Fruit fly (Drosophila melanogaster) whole organism, embryonic: Measurements from ENCODE around the gene Gr98b.

Experiments
- Antp ChIP-seq: fragments of 200-800 bp; sonication (Bioruptor generic); optimal IDR thresholded peaks from 3 replicates; lab custom pipeline; 2016; ENCODE audit warnings: missing biosample characterization, missing genetic modification characterization
- Atf6 ChIP-seq: fragments of 200-800 bp; sonication (Bioruptor generic); IDR thresholded peaks from 2 replicates; pipeline ENCODE4 v1.3.6; 2022; ENCODE audit warnings: missing biosample characterization, missing genetic modification characterization
- Awh ChIP-seq: fragments of 200-800 bp; sonication (Bioruptor generic); IDR thresholded peaks from 2 replicates; pipeline ENCODE4, ENCODE4 v1.3.6; 2022; ENCODE audit warnings: missing biosample characterization, missing genetic modification characterization
- Bdp1 ChIP-seq: fragments of 200-800 bp; sonication (Bioruptor generic); optimal IDR thresholded peaks from 3 replicates; lab custom pipeline; 2016; ENCODE audit warnings: missing biosample characterization, missing genetic modification characterization
- CG11696 ChIP-seq: fragments of 200-800 bp; sonication (Bioruptor generic); IDR thresholded peaks from 2 replicates; pipeline ENCODE4 v1.3.6; 2022; ENCODE audit warnings: missing biosample characterization, missing genetic modification characterization
- CG13775 ChIP-seq: fragments of 200-800 bp; sonication (Bioruptor generic); optimal IDR thresholded peaks from 3 replicates; lab custom pipeline; 2017; ENCODE audit warnings: missing biosample characterization, mild to moderate bottlenecking, missing genetic modification characterization
- CG15696 ChIP-seq: fragments of 200-800 bp; sonication (Bioruptor generic); optimal IDR thresholded peaks from 2 replicates; lab custom pipeline; 2019; ENCODE audit warnings: missing biosample characterization, mild to moderate bottlenecking, missing genetic modification characterization, moderate library complexity
- CG17359 ChIP-seq: fragments of 200-800 bp; sonication (Bioruptor generic); optimal IDR thresholded peaks from 3 replicates; lab custom pipeline; 2018; ENCODE audit warnings: missing biosample characterization, mild to moderate bottlenecking, missing genetic modification characterization, moderate library complexity
- CG17829 ChIP-seq: fragments of 200-800 bp; optimal IDR thresholded peaks from 2 replicates; lab custom pipeline; 2019; ENCODE audit warnings: missing biosample characterization, mild to moderate bottlenecking, missing genetic modification characterization, moderate library complexity
- CG18262 ChIP-seq: fragments of 200-800 bp; optimal IDR thresholded peaks from 3 replicates; lab custom pipeline; 2019; ENCODE audit warnings: missing biosample characterization, mild to moderate bottlenecking, missing genetic modification characterization, moderate library complexity
- CG31388 ChIP-seq: fragments of 200-800 bp; sonication (Bioruptor generic); optimal IDR thresholded peaks from 2 replicates; lab custom pipeline; 2016; ENCODE audit warnings: missing biosample characterization, missing genetic modification characterization
- CG3281 ChIP-seq: fragments of 200-800 bp; sonication (Bioruptor generic); optimal IDR thresholded peaks from 3 replicates; lab custom pipeline; 2017; ENCODE audit warnings: missing biosample characterization, mild to moderate bottlenecking, missing genetic modification characterization
- CG3726 ChIP-seq: fragments of 200-800 bp; sonication (Bioruptor generic); IDR thresholded peaks from 3 replicates; pipeline ENCODE4, ENCODE4 v1.3.6; 2022; ENCODE audit warnings: missing biosample characterization, missing genetic modification characterization
- CG3995 ChIP-seq: fragments of 200-800 bp; sonication (Bioruptor generic); optimal IDR thresholded peaks from 3 replicates; lab custom pipeline; 2016; ENCODE audit warnings: missing biosample characterization, missing genetic modification characterization
- CG5245 ChIP-seq: fragments of 200-800 bp; sonication (Bioruptor generic); optimal IDR thresholded peaks from 3 replicates; lab custom pipeline; 2016; ENCODE audit warnings: missing biosample characterization, missing genetic modification characterization
- CG6813 ChIP-seq: fragments of 200-800 bp; sonication (Bioruptor generic); optimal IDR thresholded peaks from 2 replicates; lab custom pipeline; 2017; ENCODE audit warnings: missing biosample characterization, missing genetic modification characterization, mild to moderate bottlenecking, moderate library complexity, missing genetic modification reagents
- CG6854 ChIP-seq: fragments of 200-800 bp; sonication (Bioruptor generic); optimal IDR thresholded peaks from 3 replicates; lab custom pipeline; 2017; ENCODE audit warnings: missing biosample characterization, mild to moderate bottlenecking, missing genetic modification characterization
- CG8290 ChIP-seq, 3 experiments: fragments of 200-800 bp; sonication (Bioruptor generic); optimal IDR thresholded peaks; 2 replicates each; lab custom pipeline; 2016 to 2019; ENCODE audit warnings: missing biosample characterization in 3 of 3, missing genetic modification characterization in 3 of 3, mild to moderate bottlenecking in 2 of 3, moderate library complexity in 1 of 3
- CG9727 ChIP-seq: fragments of 200-800 bp; sonication (Bioruptor generic); optimal IDR thresholded peaks from 3 replicates; lab custom pipeline; 2017; ENCODE audit warnings: missing biosample characterization, mild to moderate bottlenecking, missing genetic modification characterization
- CTCF ChIP-seq: fragments of 200-800 bp; sonication (Bioruptor generic); optimal IDR thresholded peaks from 2 replicates; lab custom pipeline; 2017; ENCODE audit warnings: missing biosample characterization, mild to moderate bottlenecking, missing genetic modification characterization, moderate library complexity
- Dref ChIP-seq: fragments of 200-800 bp; sonication (Bioruptor generic); IDR thresholded peaks from 2 replicates; pipeline ENCODE4 v1.3.6; 2022; ENCODE audit warnings: missing biosample characterization, missing genetic modification characterization
- Ets97D ChIP-seq: fragments of 200-800 bp; sonication (Bioruptor generic); optimal IDR thresholded peaks from 3 replicates; lab custom pipeline; 2016; ENCODE audit warnings: missing biosample characterization, missing genetic modification characterization
- Fer3 ChIP-seq: fragments of 200-800 bp; sonication (Bioruptor generic); optimal IDR thresholded peaks from 2 replicates; lab custom pipeline; 2018; ENCODE audit warnings: missing biosample characterization, mild to moderate bottlenecking, missing genetic modification characterization, moderate library complexity
- HLH3B ChIP-seq: fragments of 200-800 bp; sonication (Bioruptor generic); IDR thresholded peaks from 2 replicates; pipeline ENCODE4 v1.3.6; 2022; ENCODE audit warnings: missing biosample characterization, missing genetic modification characterization
- Kr ChIP-seq: fragments of 200-800 bp; sonication (Bioruptor generic); optimal IDR thresholded peaks from 2 replicates; lab custom pipeline; 2017; ENCODE audit warnings: missing biosample characterization, mild to moderate bottlenecking, missing genetic modification characterization
- Max ChIP-seq: fragments of 200-800 bp; sonication (Bioruptor generic); optimal IDR thresholded peaks from 2 replicates; lab custom pipeline; 2016; ENCODE audit warnings: missing biosample characterization, mild to moderate bottlenecking, missing genetic modification characterization
- Med ChIP-seq: fragments of 200-800 bp; sonication (Bioruptor generic); peaks from one replicate; lab custom pipeline; 2016; ENCODE audit warnings: missing biosample characterization, missing genetic modification characterization, mild to moderate bottlenecking, inconsistent platforms, moderate library complexity
- Optix ChIP-seq: fragments of 200-800 bp; sonication (Bioruptor generic); IDR thresholded peaks from 3 replicates; pipeline ENCODE4 v1.3.6; 2022; ENCODE audit warnings: missing biosample characterization, missing genetic modification characterization
- Ptx1 ChIP-seq: fragments of 200-800 bp; sonication (Bioruptor generic); IDR thresholded peaks from 2 replicates; pipeline ENCODE4 v1.3.6; 2022; ENCODE audit warnings: missing biosample characterization, missing genetic modification characterization
- Spps ChIP-seq: fragments of 200-800 bp; sonication (Bioruptor generic); optimal IDR thresholded peaks from 2 replicates; lab custom pipeline; 2018; ENCODE audit warnings: missing biosample characterization, mild to moderate bottlenecking, missing genetic modification characterization
- TFAM ChIP-seq: fragments of 200-800 bp; sonication (Bioruptor generic); optimal IDR thresholded peaks from 2 replicates; lab custom pipeline; 2017; ENCODE audit warnings: missing biosample characterization, missing genetic modification characterization, inconsistent platforms
- YL-1 ChIP-seq: fragments of 200-800 bp; sonication (Bioruptor generic); optimal IDR thresholded peaks from 3 replicates; lab custom pipeline; 2017; ENCODE audit warnings: missing biosample characterization, mild to moderate bottlenecking, missing genetic modification characterization
- aop ChIP-seq: fragments of 200-800 bp; sonication (Bioruptor generic); IDR thresholded peaks from 2 replicates; pipeline ENCODE4 v1.3.6; 2022; ENCODE audit warnings: missing biosample characterization, missing genetic modification characterization
- ash1 ChIP-seq: fragments of 200-800 bp; sonication (Bioruptor generic); optimal IDR thresholded peaks from 2 replicates; lab custom pipeline; 2018; ENCODE audit warnings: missing biosample characterization, mild to moderate bottlenecking, missing genetic modification characterization
- bcd ChIP-seq: fragments of 200-800 bp; sonication (Bioruptor generic); optimal IDR thresholded peaks from 2 replicates; lab custom pipeline; 2017; ENCODE audit warnings: missing biosample characterization, mild to moderate bottlenecking, missing genetic modification characterization
- croc ChIP-seq: fragments of 200-800 bp; sonication (Bioruptor generic); conservative IDR thresholded peaks from 3 replicates; pipeline ENCODE4 v1.3.6; 2022; ENCODE audit warnings: missing biosample characterization, missing genetic modification characterization
- dmrt11E ChIP-seq: fragments of 200-800 bp; sonication (Bioruptor generic); optimal IDR thresholded peaks from 3 replicates; lab custom pipeline; 2018; ENCODE audit warnings: missing biosample characterization, mild to moderate bottlenecking, missing genetic modification characterization, moderate library complexity
- gcm2 ChIP-seq: fragments of 200-800 bp; sonication (Bioruptor generic); optimal IDR thresholded peaks from 2 replicates; lab custom pipeline; 2016; ENCODE audit warnings: missing biosample characterization, missing genetic modification characterization
- her ChIP-seq: fragments of 200-800 bp; sonication (Bioruptor generic); optimal IDR thresholded peaks from 2 replicates; lab custom pipeline; 2016; ENCODE audit warnings: missing biosample characterization, missing genetic modification characterization
- ken ChIP-seq: fragments of 200-800 bp; sonication (Bioruptor generic); IDR thresholded peaks from 3 replicates; pipeline ENCODE4 v1.3.6; 2022; ENCODE audit warnings: missing biosample characterization, missing genetic modification characterization
- lab ChIP-seq: fragments of 200-800 bp; sonication (Bioruptor generic); optimal IDR thresholded peaks from 3 replicates; lab custom pipeline; 2017; ENCODE audit warnings: missing biosample characterization, missing genetic modification characterization, mild to moderate bottlenecking, moderate library complexity, missing genetic modification reagents
- mirr ChIP-seq: fragments of 200-800 bp; sonication (Bioruptor generic); optimal IDR thresholded peaks from 3 replicates; lab custom pipeline; 2018; ENCODE audit warnings: missing biosample characterization, mild to moderate bottlenecking, missing genetic modification characterization
- pan ChIP-seq, 4 experiments: fragments of >200 bp in 3 of 4; fragments of 200-800 bp in 1 of 4; sonication (Bioruptor generic) in 1 of 4; optimal IDR thresholded peaks in 3 of 4; IDR thresholded peaks in 1 of 4; 2 replicates each; pipeline versions ENCODE4 v1.3.6 to Lab custom; 2017 to 2022; ENCODE audit warnings: missing biosample characterization in 2 of 4, missing genetic modification characterization in 2 of 4, mixed read lengths in 1 of 4
- scrt ChIP-seq: fragments of 200-800 bp; sonication (Bioruptor generic); optimal IDR thresholded peaks from 2 replicates; lab custom pipeline; 2018; ENCODE audit warnings: missing biosample characterization, mild to moderate bottlenecking, missing genetic modification characterization, moderate library complexity
- sim ChIP-seq: fragments of 200-800 bp; sonication (Bioruptor generic); IDR thresholded peaks from 2 replicates; pipeline ENCODE4 v1.3.6; 2022; ENCODE audit warnings: missing biosample characterization, missing genetic modification characterization
- so ChIP-seq: fragments of 200-800 bp; sonication (Bioruptor generic); IDR thresholded peaks from 3 replicates; pipeline ENCODE4 v1.3.6; 2022; ENCODE audit warnings: missing biosample characterization, missing genetic modification characterization
- tgo ChIP-seq: fragments of 200-800 bp; sonication (Bioruptor generic); IDR thresholded peaks from 3 replicates; pipeline ENCODE4 v1.3.6; 2022; ENCODE audit warnings: missing biosample characterization, missing genetic modification characterization
- tin ChIP-seq: fragments of 200-800 bp; sonication (Bioruptor generic); optimal IDR thresholded peaks from 3 replicates; lab custom pipeline; 2016; ENCODE audit warnings: missing biosample characterization, missing genetic modification characterization
- tll ChIP-seq, 2 experiments: fragments of 200-800 bp in 1 of 2; fragments of >200 bp in 1 of 2; sonication (Bioruptor generic) in 1 of 2; optimal IDR thresholded peaks; 2 replicates each; lab custom pipeline; 2017 to 2019; ENCODE audit warnings: missing biosample characterization in 2 of 2, missing genetic modification characterization in 2 of 2, mild to moderate bottlenecking in 1 of 2, moderate library complexity in 1 of 2
- toy ChIP-seq: fragments of 200-800 bp; sonication (Bioruptor generic); IDR thresholded peaks from 2 replicates; pipeline ENCODE4 v1.3.6; 2022; ENCODE audit warnings: missing biosample characterization, missing genetic modification characterization
- wor ChIP-seq: fragments of 200-800 bp; sonication (Bioruptor generic); IDR thresholded peaks from 2 replicates; pipeline ENCODE4 v1.3.6; 2022; ENCODE audit warnings: missing biosample characterization, missing genetic modification characterization

Gene Gr98b

dm6 chr3R:27569706-27570105 is 27.4 kb downstream of the Gr98b start (continued):
- peak; percentile 63 for TF ChIP-seq CG31388 (GFP tag; lab: Kevin White, UChicago)
- TF ChIP-seq gcm2 (GFP tag; lab: Kevin White, UChicago) = no peak
- TF ChIP-seq ash1 = peak; percentile 65
- peak; percentile 95 for TF ChIP-seq lab
- peak; percentile 88 for TF ChIP-seq CG6813 (GFP tag; lab: Kevin White, UChicago)
- TF ChIP-seq CG13775 (GFP tag; lab: Kevin White, UChicago) = peak; percentile 58
- peak; percentile 67 for TF ChIP-seq Ets97D (GFP tag; lab: Kevin White, UChicago)
- peak; percentile 94 for TF ChIP-seq Atf6 (GFP tag; lab: Robert Waterston, UW)
- TF ChIP-seq CG6854 = peak; percentile 86
- TF ChIP-seq so (GFP tag; lab: Robert Waterston, UW) = peak; percentile 93
- peak; percentile 87 for TF ChIP-seq Antp (GFP tag; lab: Kevin White, UChicago)
- TF ChIP-seq CG9727 (GFP tag; lab: Kevin White, UChicago) = peak; percentile 87
- TF ChIP-seq sim (GFP tag; lab: Robert Waterston, UW) = peak; percentile 57; the same call in 1 of the 2 replicates
- TF ChIP-seq CG8290 (GFP tag; optimal IDR thresholded peaks at IDR 0.05; lab: Kevin White, UChicago) = peak; percentile 59
- TF ChIP-seq CG8290 (tag; optimal IDR thresholded peaks at IDR 0.05; lab: Kevin White, UChicago) = peak in 1 of 2 experiments; percentile 72
- TF ChIP-seq Kr (GFP tag; lab: Kevin White, UChicago) = no peak
- TF ChIP-seq CG11696 (GFP tag; lab: Robert Waterston, UW) = peak; percentile 73
- TF ChIP-seq tgo = peak; percentile 90
- peak; percentile 95 for TF ChIP-seq Ptx1 (GFP tag; lab: Robert Waterston, UW)
- TF ChIP-seq tll (GFP tag; optimal IDR thresholded peaks at IDR 0.05; lab: Kevin White, UChicago) = no peak
- TF ChIP-seq dmrt11E = no peak
- peak; percentile 94 for TF ChIP-seq CG17359 (tag; lab: Kevin White, UChicago)
- no peak for TF ChIP-seq YL-1 (GFP tag; lab: Kevin White, UChicago)
- peak; percentile 81 for TF ChIP-seq CG17829 (tag; lab: Kevin White, UChicago)
- TF ChIP-seq Max (GFP tag; lab: Kevin White, UChicago) = peak; percentile 77
- peak; percentile 85 for TF ChIP-seq scrt (GFP tag; lab: Kevin White, UChicago)
- peak; percentile 91 for TF ChIP-seq CG3281 (GFP tag; lab: Kevin White, UChicago)
- TF ChIP-seq bcd (GFP tag; lab: Kevin White, UChicago) = peak; percentile 90
- TF ChIP-seq CG3995 = peak; percentile 71
- peak; percentile 67 for TF ChIP-seq croc (GFP tag; lab: Robert Waterston, UW)
- peak; percentile 51 for TF ChIP-seq CTCF (GFP tag; lab: Kevin White, UChicago)
- peak; percentile 60 for TF ChIP-seq CG15696
- peak; percentile 75 for TF ChIP-seq wor (GFP tag; lab: Robert Waterston, UW)
- TF ChIP-seq HLH3B = peak; percentile 92
- TF ChIP-seq ken (GFP tag; lab: Robert Waterston, UW) = peak; percentile 74
- peak; percentile 90 for TF ChIP-seq tin
- peak; percentile 84 for TF ChIP-seq Optix (GFP tag; lab: Robert Waterston, UW)
- peak; percentile 71; the same call in 1 of the 3 replicates for TF ChIP-seq CG3726 (GFP tag; lab: Robert Waterston, UW)
- TF ChIP-seq toy (GFP tag; lab: Robert Waterston, UW) = 0 out of 2 replicates have a peak, but pooled peaks have one; percentile 40
- TF ChIP-seq CG18262 = peak; percentile 78
- TF ChIP-seq her (GFP tag; lab: Kevin White, UChicago) = peak; percentile 69
- peak; percentile 40 for TF ChIP-seq TFAM
- TF ChIP-seq CG5245 = peak; percentile 70
- peak; percentile 90 for TF ChIP-seq Awh (GFP tag; lab: Robert Waterston, UW)
- TF ChIP-seq aop (GFP tag; lab: Robert Waterston, UW) = no peak
- no peak for TF ChIP-seq Spps (tag; lab: Kevin White, UChicago)
- peak; percentile 92 for TF ChIP-seq Fer3 (tag; lab: Kevin White, UChicago)
- TF ChIP-seq mirr (GFP tag; lab: Kevin White, UChicago) = peak; percentile 78
- TF ChIP-seq Med = peak; percentile 99
- peak; percentile 36 for TF ChIP-seq Bdp1 (GFP tag; lab: Kevin White, UChicago)
- TF ChIP-seq Dref = no peak
- no peak for TF ChIP-seq pan (optimal IDR thresholded peaks at IDR 0.05; lab: Kevin White, UChicago)
- TF ChIP-seq pan (GFP tag; optimal IDR thresholded peaks at IDR 0.05 in 1 of 2, IDR thresholded peaks at IDR 0.05 in 1 of 2) = peak in 1 of 2 experiments; percentile 92
